Fruit fly (Drosophila melanogaster) whole organism, embryonic: Measurements from ENCODE around the gene CG33543.
A peak's percentile ranks its signal among the peaks of the same experiment; 100 is the strongest.

Experiments
- CG10654 ChIP-seq: fragments of 200-800 bp; sonication (Bioruptor generic); optimal IDR thresholded peaks from 2 replicates; lab custom pipeline; 2016; ENCODE audit warnings: missing biosample characterization, missing genetic modification characterization
- CG10979 ChIP-seq: fragments of 200-800 bp; sonication (Bioruptor generic); optimal IDR thresholded peaks from 2 replicates; lab custom pipeline; 2018; ENCODE audit warnings: missing biosample characterization, mild to moderate bottlenecking, missing genetic modification characterization, moderate library complexity
- CG11456 ChIP-seq: fragments of 200-800 bp; sonication (Bioruptor generic); IDR thresholded peaks from 3 replicates; pipeline ENCODE4 v1.3.6; 2022; ENCODE audit warnings: missing biosample characterization, missing genetic modification characterization
- CG12299 ChIP-seq: fragments of 200-800 bp; sonication (Bioruptor generic); optimal IDR thresholded peaks from 2 replicates; lab custom pipeline; 2018; ENCODE audit warnings: missing biosample characterization, mild to moderate bottlenecking, missing genetic modification characterization
- CG12744 ChIP-seq: fragments of 200-800 bp; sonication (Bioruptor generic); optimal IDR thresholded peaks from 2 replicates; lab custom pipeline; 2016; ENCODE audit warnings: missing biosample characterization, missing genetic modification characterization
- CG13775 ChIP-seq: fragments of 200-800 bp; sonication (Bioruptor generic); optimal IDR thresholded peaks from 3 replicates; lab custom pipeline; 2017; ENCODE audit warnings: missing biosample characterization, mild to moderate bottlenecking, missing genetic modification characterization
- CG14014 ChIP-seq: fragments of 200-800 bp; sonication (Bioruptor generic); IDR thresholded peaks from 2 replicates; pipeline ENCODE4 v1.3.6; 2022; ENCODE audit warnings: missing biosample characterization, missing genetic modification characterization
- CG15073 ChIP-seq: fragments of 200-800 bp; sonication (Bioruptor generic); optimal IDR thresholded peaks from 2 replicates; lab custom pipeline; 2016; ENCODE audit warnings: missing biosample characterization, missing genetic modification characterization
- CG1602 ChIP-seq: fragments of 200-800 bp; sonication (Bioruptor generic); optimal IDR thresholded peaks from 3 replicates; lab custom pipeline; 2016; ENCODE audit warnings: missing biosample characterization, missing genetic modification characterization
- CG1647 ChIP-seq: fragments of 200-800 bp; sonication (Bioruptor generic); optimal IDR thresholded peaks from 3 replicates; lab custom pipeline; 2016; ENCODE audit warnings: missing biosample characterization, missing genetic modification characterization
- CG16863 ChIP-seq: fragments of 200-800 bp; sonication (Bioruptor generic); optimal IDR thresholded peaks from 3 replicates; lab custom pipeline; 2016; ENCODE audit warnings: missing biosample characterization, missing genetic modification characterization
- CG17568 ChIP-seq: fragments of 200-800 bp; sonication (Bioruptor generic); optimal IDR thresholded peaks from 2 replicates; lab custom pipeline; 2018; ENCODE audit warnings: missing biosample characterization, mild to moderate bottlenecking, missing genetic modification characterization, moderate library complexity
- CG17829 ChIP-seq: fragments of 200-800 bp; optimal IDR thresholded peaks from 2 replicates; lab custom pipeline; 2019; ENCODE audit warnings: missing biosample characterization, mild to moderate bottlenecking, missing genetic modification characterization, moderate library complexity
- CG2889 ChIP-seq: fragments of 200-800 bp; sonication (Bioruptor generic); IDR thresholded peaks from 3 replicates; pipeline ENCODE4 v1.3.6; 2022; ENCODE audit warnings: missing biosample characterization, missing genetic modification characterization
- CG30020 ChIP-seq: fragments of 200-800 bp; optimal IDR thresholded peaks from 2 replicates; lab custom pipeline; 2019; ENCODE audit warnings: missing biosample characterization, mild to moderate bottlenecking, missing genetic modification characterization, moderate library complexity
- CG34422 ChIP-seq: fragments of 200-800 bp; sonication (Bioruptor generic); IDR thresholded peaks from 3 replicates; pipeline ENCODE4 v1.3.6; 2022; ENCODE audit warnings: missing biosample characterization, missing genetic modification characterization
- CG5180 ChIP-seq: fragments of 200-800 bp; sonication (Bioruptor generic); optimal IDR thresholded peaks from 3 replicates; lab custom pipeline; 2017; ENCODE audit warnings: missing biosample characterization, missing genetic modification characterization, mild to moderate bottlenecking, moderate library complexity, missing genetic modification reagents
- CG7786 ChIP-seq: fragments of 200-800 bp; sonication (Bioruptor generic); optimal IDR thresholded peaks from 2 replicates; lab custom pipeline; 2016; ENCODE audit warnings: missing biosample characterization, missing genetic modification characterization
- CG7928 ChIP-seq: fragments of 200-800 bp; sonication (Bioruptor generic); optimal IDR thresholded peaks from 2 replicates; lab custom pipeline; 2017; ENCODE audit warnings: missing biosample characterization, mild to moderate bottlenecking, missing genetic modification characterization
- CG9727 ChIP-seq: fragments of 200-800 bp; sonication (Bioruptor generic); optimal IDR thresholded peaks from 3 replicates; lab custom pipeline; 2017; ENCODE audit warnings: missing biosample characterization, mild to moderate bottlenecking, missing genetic modification characterization
- Dbx ChIP-seq: fragments of 200-800 bp; sonication (Bioruptor generic); IDR thresholded peaks from 3 replicates; pipeline ENCODE4 v1.3.6; 2022; ENCODE audit warnings: missing biosample characterization, missing genetic modification characterization
- Hey ChIP-seq: fragments of 200-800 bp; sonication (Bioruptor generic); optimal IDR thresholded peaks from 3 replicates; lab custom pipeline; 2018; ENCODE audit warnings: missing biosample characterization, mild to moderate bottlenecking, missing genetic modification characterization
- HmgZ ChIP-seq: fragments of 200-800 bp; sonication (Bioruptor generic); optimal IDR thresholded peaks from 2 replicates; lab custom pipeline; 2018; ENCODE audit warnings: missing biosample characterization, mild to moderate bottlenecking, missing genetic modification characterization
- Hr78 ChIP-seq, 2 experiments: fragments of 200-800 bp in 1 of 2; fragments of >200 bp in 1 of 2; sonication (Bioruptor generic) in 1 of 2; optimal IDR thresholded peaks; 2 replicates each; lab custom pipeline; 2017 to 2019; ENCODE audit warnings: missing biosample characterization in 2 of 2, missing genetic modification characterization in 2 of 2, mild to moderate bottlenecking in 1 of 2, moderate library complexity in 1 of 2
- Jarid2 ChIP-seq: fragments of 200-800 bp; sonication (Bioruptor generic); optimal IDR thresholded peaks from 3 replicates; lab custom pipeline; 2017; ENCODE audit warnings: mild to moderate bottlenecking, missing biosample characterization, missing genetic modification reagents, missing genetic modification characterization
- Myb ChIP-seq: fragments of 200-800 bp; sonication (Bioruptor generic); optimal IDR thresholded peaks from 2 replicates; lab custom pipeline; 2016; ENCODE audit warnings: missing biosample characterization, missing genetic modification characterization
- NC2α ChIP-seq: fragments of 200-800 bp; sonication (Bioruptor generic); optimal IDR thresholded peaks from 2 replicates; lab custom pipeline; 2016; ENCODE audit warnings: missing biosample characterization, missing genetic modification characterization
- NFAT ChIP-seq: fragments of 200-800 bp; sonication (Bioruptor generic); IDR thresholded peaks from 2 replicates; pipeline ENCODE4 v1.3.6; 2022; ENCODE audit warnings: missing biosample characterization, missing genetic modification characterization
- Opbp ChIP-seq: fragments of 200-800 bp; sonication (Bioruptor generic); IDR thresholded peaks from 3 replicates; pipeline ENCODE4 v1.3.6; 2022; ENCODE audit warnings: missing biosample characterization, missing genetic modification characterization; ENCODE audit not compliant: partially characterized antibody
- Ptx1 ChIP-seq: fragments of 200-800 bp; sonication (Bioruptor generic); IDR thresholded peaks from 2 replicates; pipeline ENCODE4 v1.3.6; 2022; ENCODE audit warnings: missing biosample characterization, missing genetic modification characterization
- Spps ChIP-seq: fragments of 200-800 bp; sonication (Bioruptor generic); optimal IDR thresholded peaks from 2 replicates; lab custom pipeline; 2018; ENCODE audit warnings: missing biosample characterization, mild to moderate bottlenecking, missing genetic modification characterization
- TFAM ChIP-seq: fragments of 200-800 bp; sonication (Bioruptor generic); optimal IDR thresholded peaks from 2 replicates; lab custom pipeline; 2017; ENCODE audit warnings: missing biosample characterization, missing genetic modification characterization, inconsistent platforms
- Trl ChIP-seq, 3 experiments: fragments of >200 bp in 2 of 3; fragments of 200-800 bp in 1 of 3; sonication (Bioruptor generic) in 1 of 3; optimal IDR thresholded peaks; 2 replicates in 1 of 3; 3 replicates in 2 of 3; lab custom pipeline; 2016 to 2017; ENCODE audit warnings: missing biosample characterization in 1 of 3, missing genetic modification characterization in 1 of 3
- Vsx1 ChIP-seq: fragments of 200-800 bp; sonication (Bioruptor generic); optimal IDR thresholded peaks from 2 replicates; lab custom pipeline; 2017; ENCODE audit warnings: missing biosample characterization, mild to moderate bottlenecking, missing genetic modification characterization, missing genetic modification reagents
- YL-1 ChIP-seq: fragments of 200-800 bp; sonication (Bioruptor generic); optimal IDR thresholded peaks from 3 replicates; lab custom pipeline; 2017; ENCODE audit warnings: missing biosample characterization, mild to moderate bottlenecking, missing genetic modification characterization
- aop ChIP-seq: fragments of 200-800 bp; sonication (Bioruptor generic); IDR thresholded peaks from 2 replicates; pipeline ENCODE4 v1.3.6; 2022; ENCODE audit warnings: missing biosample characterization, missing genetic modification characterization
- bowl ChIP-seq: fragments of 200-800 bp; sonication (Bioruptor generic); IDR thresholded peaks from 2 replicates; pipeline ENCODE4 v1.3.6; 2022; ENCODE audit warnings: missing biosample characterization, missing genetic modification characterization
- dan ChIP-seq: fragments of 200-800 bp; sonication (Bioruptor generic); IDR thresholded peaks from 2 replicates; pipeline ENCODE4 v1.3.6; 2022; ENCODE audit warnings: missing biosample characterization, missing genetic modification characterization
- exex ChIP-seq: fragments of 200-800 bp; sonication (Bioruptor generic); optimal IDR thresholded peaks from 4 replicates; lab custom pipeline; 2018; ENCODE audit warnings: missing biosample characterization, mild to moderate bottlenecking, missing genetic modification characterization, moderate library complexity
- ham ChIP-seq: fragments of 200-800 bp; sonication (Bioruptor generic); IDR thresholded peaks from 2 replicates; pipeline ENCODE4 v1.3.6; 2022; ENCODE audit warnings: missing biosample characterization, missing genetic modification characterization
- hbn ChIP-seq: fragments of 200-800 bp; sonication (Bioruptor generic); IDR thresholded peaks from 2 replicates; pipeline ENCODE4 v1.3.6; 2022; ENCODE audit warnings: missing biosample characterization, missing genetic modification characterization; ENCODE audit not compliant: partially characterized antibody
- ken ChIP-seq: fragments of 200-800 bp; sonication (Bioruptor generic); IDR thresholded peaks from 3 replicates; pipeline ENCODE4 v1.3.6; 2022; ENCODE audit warnings: missing biosample characterization, missing genetic modification characterization
- lilli ChIP-seq: fragments of 200-800 bp; sonication (Bioruptor generic); optimal IDR thresholded peaks from 3 replicates; lab custom pipeline; 2016; ENCODE audit warnings: missing biosample characterization, missing genetic modification characterization
- repo ChIP-seq: fragments of 200-800 bp; sonication (Bioruptor generic); optimal IDR thresholded peaks from 2 replicates; lab custom pipeline; 2016; ENCODE audit warnings: missing biosample characterization, missing genetic modification characterization
- sima ChIP-seq: fragments of 200-800 bp; sonication (Bioruptor generic); optimal IDR thresholded peaks from 2 replicates; lab custom pipeline; 2016; ENCODE audit warnings: missing biosample characterization, missing genetic modification characterization
- trem ChIP-seq: fragments of 200-800 bp; optimal IDR thresholded peaks from 3 replicates; lab custom pipeline; 2019; ENCODE audit warnings: missing biosample characterization, mild to moderate bottlenecking, missing genetic modification characterization, moderate library complexity
- twi ChIP-seq: fragments of 200-800 bp; optimal IDR thresholded peaks from 2 replicates; lab custom pipeline; 2019; ENCODE audit warnings: missing biosample characterization, mild to moderate bottlenecking, missing genetic modification characterization, moderate library complexity
- unc-4 ChIP-seq: fragments of 200-800 bp; sonication (Bioruptor generic); IDR thresholded peaks from 2 replicates; pipeline ENCODE4 v1.3.6; 2022; ENCODE audit warnings: missing biosample characterization, missing genetic modification characterization; ENCODE audit not compliant: partially characterized antibody
- zen ChIP-seq: fragments of 200-800 bp; sonication (Bioruptor generic); optimal IDR thresholded peaks from 3 replicates; lab custom pipeline; 2018; ENCODE audit warnings: missing biosample characterization, mild to moderate bottlenecking, missing genetic modification characterization, moderate library complexity

CG33543 gene

DNA sequence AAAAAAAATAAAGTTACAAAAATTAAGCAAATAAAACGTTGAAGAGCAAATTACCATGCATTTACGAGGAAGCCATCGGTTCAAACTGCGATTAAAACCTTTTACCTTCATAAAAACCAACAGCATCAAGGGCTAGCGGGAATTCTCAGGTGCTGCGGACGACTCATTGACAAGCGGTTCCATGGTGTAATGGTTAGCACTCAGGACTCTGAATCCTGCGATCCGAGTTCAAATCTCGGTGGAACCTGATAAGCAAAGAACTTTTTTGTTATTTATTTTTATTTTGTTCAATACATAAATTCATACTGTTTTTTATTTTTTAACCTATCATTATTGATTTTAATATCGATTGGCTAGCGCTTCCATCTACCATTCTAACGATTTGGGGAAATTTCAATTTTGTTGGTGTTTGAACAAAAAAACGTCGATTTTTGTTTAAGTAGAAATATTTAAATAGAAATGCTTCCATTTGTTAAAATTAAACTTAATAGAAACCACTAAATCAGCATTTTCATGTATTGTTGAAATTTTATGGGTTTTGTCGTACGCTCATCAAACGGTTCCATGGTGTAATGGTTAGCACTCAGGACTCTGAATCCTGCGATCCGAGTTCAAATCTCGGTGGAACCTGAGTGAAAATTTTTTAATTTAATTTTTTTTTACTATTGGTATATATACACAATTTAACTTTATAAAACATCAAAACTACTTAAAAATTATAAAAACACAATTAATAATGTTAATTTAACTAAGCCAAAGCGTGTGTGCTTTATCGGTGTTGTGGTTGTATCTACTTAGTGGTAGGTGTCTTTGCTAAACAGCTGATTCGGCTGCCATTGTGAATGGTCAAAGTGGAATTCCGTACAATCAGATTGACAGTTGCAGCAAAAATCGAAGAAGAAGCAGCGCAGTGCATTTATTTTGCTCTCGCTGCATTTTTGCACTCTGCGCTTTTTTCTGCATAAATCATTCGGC lies 3.2 kb upstream of the CG33543 start, which contains the start of gene CG4238 (continued):
- TF ChIP-seq CG7928 (GFP tag; lab: Kevin White, UChicago) (no peak), Myb (GFP tag; lab: Kevin White, UChicago) (peak; percentile 24), CG12744 (GFP tag; lab: Kevin White, UChicago) (no peak), Jarid2 (no peak), twi (tag; lab: Kevin White, UChicago) (no peak), CG14014 (GFP tag; lab: Robert Waterston, UW) (no peak), CG12299 (no peak), NFAT (GFP tag; lab: Robert Waterston, UW) (no peak), TFAM (no peak), CG10979 (no peak), aop (GFP tag; lab: Robert Waterston, UW) (no peak), CG17568 (GFP tag; lab: Kevin White, UChicago) (no peak), bowl (GFP tag; lab: Robert Waterston, UW) (no peak), CG9727 (GFP tag; lab: Kevin White, UChicago) (no peak), CG34422 (GFP tag; lab: Robert Waterston, UW) (no peak), lilli (GFP tag; lab: Kevin White, UChicago) (no peak), sima (GFP tag; lab: Kevin White, UChicago) (no peak), zen (tag; lab: Kevin White, UChicago) (peak; percentile 55), CG15073 (GFP tag; lab: Kevin White, UChicago) (no peak), CG10654 (GFP tag; lab: Kevin White, UChicago) (no peak), CG7786 (GFP tag; lab: Kevin White, UChicago) (no peak), CG16863 (no peak), Trl (optimal IDR thresholded peaks at IDR 0.05; lab: Kevin White, UChicago) (no peak), Trl (GFP tag; optimal IDR thresholded peaks at IDR 0.05; lab: Kevin White, UChicago) (no peak), CG1602 (GFP tag; lab: Kevin White, UChicago) (no peak), HmgZ (tag; lab: Kevin White, UChicago) (peak; percentile 57), NC2α (no peak), Spps (tag; lab: Kevin White, UChicago) (no peak), Hr78 (GFP tag; optimal IDR thresholded peaks at IDR 0.05; lab: Kevin White, UChicago) (no peak), CG13775 (GFP tag; lab: Kevin White, UChicago) (no peak), hbn (peak; percentile 23; the same call in 1 of the 2 replicates), Hey (tag; lab: Kevin White, UChicago) (no peak), CG17829 (tag; lab: Kevin White, UChicago) (peak; percentile 2), Vsx1 (GFP tag; lab: Kevin White, UChicago) (no peak), Dbx (GFP tag; lab: Robert Waterston, UW) (no peak), CG1647 (no peak), CG5180 (GFP tag; lab: Kevin White, UChicago) (no peak), repo (no peak), CG11456 (GFP tag; lab: Robert Waterston, UW) (no peak), Opbp (GFP tag; lab: Robert Waterston, UW) (peak; percentile 79), unc-4 (peak; percentile 39; the same call in 1 of the 2 replicates), ham (GFP tag; lab: Robert Waterston, UW) (no peak), exex (tag; lab: Kevin White, UChicago) (no peak), ken (GFP tag; lab: Robert Waterston, UW) (no peak), trem (tag; lab: Kevin White, UChicago) (peak; percentile 72), CG30020 (tag; lab: Kevin White, UChicago) (no peak), CG2889 (GFP tag; lab: Robert Waterston, UW) (no peak), YL-1 (no peak), dan (GFP tag; lab: Robert Waterston, UW) (no peak), Ptx1 (no peak)
